Worm (Caenorhabditis elegans) whole organism, L4 larva: ENCODE data around the gene ZC266.1.

Source experiments
- D1046.2 ChIP-seq: fragments of 200-800 bp; sonication (Bioruptor generic); IDR thresholded peaks from 2 replicates; pipeline ENCODE4 v1.3.6; 2022; ENCODE audit warnings: missing genetic modification characterization, missing compliant biosample characterization
- F26F4.8 ChIP-seq: fragments of 200-800 bp; sonication (Bioruptor generic); conservative IDR thresholded peaks from 2 replicates; pipeline ENCODE4 v1.3.6; 2022; ENCODE audit warnings: missing genetic modification characterization, missing compliant biosample characterization
- F44E2.7 ChIP-seq: fragments of 200-800 bp; sonication (Bioruptor generic); IDR thresholded peaks from 2 replicates; pipeline ENCODE4 v2.1.2; 2022; ENCODE audit warnings: missing genetic modification characterization, missing compliant biosample characterization
- R02D3.7 ChIP-seq: fragments of 150-350 bp; sonication (generic microtip); optimal IDR thresholded peaks from 3 replicates; lab custom pipeline; 2014; ENCODE audit warnings: missing biosample characterization, missing genetic modification characterization
- Y5F2A.4 ChIP-seq: fragments of 200-800 bp; sonication (Bioruptor generic); optimal IDR thresholded peaks from 2 replicates; lab custom pipeline; 2018; ENCODE audit warnings: mild to moderate bottlenecking, missing genetic modification characterization, missing compliant biosample characterization
- aha-1 ChIP-seq: fragments of 150-350 bp; peaks from one replicate; lab custom pipeline; 2014; ENCODE audit warnings: missing biosample characterization, missing genetic modification characterization
- aly-2 ChIP-seq: sonication (generic microtip); optimal IDR thresholded peaks from 2 replicates; lab custom pipeline; 2018; ENCODE audit warnings: missing biosample characterization, missing genetic modification characterization
- attf-4 ChIP-seq: sonication (generic microtip); optimal IDR thresholded peaks from 3 replicates; lab custom pipeline; 2017; ENCODE audit warnings: missing biosample characterization, missing genetic modification characterization
- ceh-20 ChIP-seq: fragments of 200-800 bp; sonication (Bioruptor generic); IDR thresholded peaks from 2 replicates; pipeline ENCODE4 v1.3.6; 2022; ENCODE audit warnings: missing genetic modification reagents, missing genetic modification characterization, missing compliant biosample characterization
- ceh-28 ChIP-seq: fragments of 150-350 bp; optimal IDR thresholded peaks from 2 replicates; lab custom pipeline; 2014; ENCODE audit warnings: missing biosample characterization, missing genetic modification reagents, missing genetic modification characterization
- ceh-32 ChIP-seq: sonication (generic microtip); optimal IDR thresholded peaks from 2 replicates; lab custom pipeline; 2016; ENCODE audit warnings: mild to moderate bottlenecking, missing genetic modification characterization, missing compliant biosample characterization; ENCODE audit not compliant: poor library complexity
- ceh-44 ChIP-seq: fragments of 200-800 bp; sonication (Bioruptor generic); IDR thresholded peaks from 2 replicates; pipeline ENCODE4 v1.3.6; 2022; ENCODE audit warnings: missing genetic modification reagents, missing genetic modification characterization, missing compliant biosample characterization
- daf-12 ChIP-seq: fragments of 150-350 bp; optimal IDR thresholded peaks from 2 replicates; lab custom pipeline; 2014; ENCODE audit warnings: missing biosample characterization, missing genetic modification reagents, missing genetic modification characterization
- daf-16 ChIP-seq, 3 experiments: sonication (generic microtip); optimal IDR thresholded peaks; 2 replicates each; lab custom pipeline; 2016 to 2017; ENCODE audit warnings: missing genetic modification characterization in 3 of 3, missing genetic modification reagents in 3 of 3, mild to moderate bottlenecking in 2 of 3, missing compliant biosample characterization in 2 of 3, missing biosample characterization in 1 of 3, moderate library complexity in 1 of 3
- dmd-6 ChIP-seq: fragments of 200-800 bp; sonication (Bioruptor generic); IDR thresholded peaks from 2 replicates; pipeline ENCODE4 v1.3.6; 2022; ENCODE audit warnings: missing genetic modification reagents, missing genetic modification characterization, missing compliant biosample characterization
- dve-1 ChIP-seq: sonication (generic microtip); optimal IDR thresholded peaks from 2 replicates; lab custom pipeline; 2017; ENCODE audit warnings: antibody characterized with exemption, mild to moderate bottlenecking, missing genetic modification characterization, missing compliant biosample characterization; ENCODE audit not compliant: insufficient read depth
- fos-1 ChIP-seq: fragments of 150-350 bp; optimal IDR thresholded peaks from 2 replicates; lab custom pipeline; 2014; ENCODE audit warnings: missing biosample characterization, missing genetic modification characterization
- hlh-11 ChIP-seq: fragments of 200-800 bp; sonication (Bioruptor generic); optimal IDR thresholded peaks from 2 replicates; lab custom pipeline; 2018; ENCODE audit warnings: mild to moderate bottlenecking, missing genetic modification characterization, missing compliant biosample characterization
- hlh-30 ChIP-seq: sonication (generic microtip); optimal IDR thresholded peaks from 2 replicates; lab custom pipeline; 2017; ENCODE audit warnings: antibody characterized with exemption, mild to moderate bottlenecking, missing genetic modification characterization, missing compliant biosample characterization; ENCODE audit not compliant: insufficient read depth
- hmg-1.1 ChIP-seq: fragments of 200-800 bp; sonication (Bioruptor generic); IDR thresholded peaks from 2 replicates; pipeline ENCODE4 v1.3.6; 2022; ENCODE audit warnings: missing genetic modification reagents, missing genetic modification characterization, missing compliant biosample characterization
- jun-1 ChIP-seq: fragments of 150-350 bp; optimal IDR thresholded peaks from 2 replicates; lab custom pipeline; 2014; ENCODE audit warnings: missing biosample characterization, missing genetic modification reagents, missing genetic modification characterization
- lim-7 ChIP-seq: fragments of 200-800 bp; sonication (Bioruptor generic); IDR thresholded peaks from 2 replicates; pipeline ENCODE4 v1.3.6; 2022; ENCODE audit warnings: missing genetic modification characterization, missing compliant biosample characterization
- lin-15B ChIP-seq: fragments of 150-350 bp; sonication (generic microtip); optimal IDR thresholded peaks from 3 replicates; lab custom pipeline; 2014; ENCODE audit warnings: missing biosample characterization, missing genetic modification characterization
- lsy-2 ChIP-seq, 2 experiments: fragments of 150-350 bp in 1 of 2; sonication (generic microtip) in 1 of 2; optimal IDR thresholded peaks; 2 replicates each; lab custom pipeline; 2014 to 2017; ENCODE audit warnings: missing biosample characterization in 2 of 2, missing genetic modification characterization in 2 of 2
- madf-5 ChIP-seq, 2 experiments: fragments of 200-800 bp; sonication (Bioruptor generic); IDR thresholded peaks; 2 replicates each; pipeline ENCODE4 v1.3.6; 2022; ENCODE audit warnings: missing compliant biosample characterization in 2 of 2, missing genetic modification characterization in 2 of 2
- mdt-29 ChIP-seq: fragments of 200-800 bp; sonication (Bioruptor generic); IDR thresholded peaks from 2 replicates; pipeline ENCODE4 v1.3.6; 2022; ENCODE audit warnings: missing genetic modification reagents, missing genetic modification characterization, missing compliant biosample characterization
- mxl-2 ChIP-seq: fragments of 200-800 bp; sonication (Bioruptor generic); conservative IDR thresholded peaks from 2 replicates; pipeline ENCODE4 v1.3.6; 2022; ENCODE audit warnings: missing genetic modification reagents, missing genetic modification characterization, missing compliant biosample characterization
- mxl-3 ChIP-seq: fragments of 200-800 bp; sonication (Bioruptor generic); optimal IDR thresholded peaks from 2 replicates; lab custom pipeline; 2018; ENCODE audit warnings: mild to moderate bottlenecking, missing genetic modification characterization, missing compliant biosample characterization
- nhr-11 ChIP-seq: fragments of 150-350 bp; optimal IDR thresholded peaks from 2 replicates; lab custom pipeline; 2014; ENCODE audit warnings: missing biosample characterization, missing genetic modification characterization
- nhr-111 ChIP-seq: fragments of 200-800 bp; sonication (Bioruptor generic); optimal IDR thresholded peaks from 2 replicates; lab custom pipeline; 2018; ENCODE audit warnings: mild to moderate bottlenecking, missing genetic modification characterization, missing compliant biosample characterization
- nhr-237 ChIP-seq: sonication (generic microtip); optimal IDR thresholded peaks from 2 replicates; lab custom pipeline; 2017; ENCODE audit warnings: missing biosample characterization, missing genetic modification characterization
- nhr-25 ChIP-seq: sonication (generic microtip); optimal IDR thresholded peaks from 2 replicates; lab custom pipeline; 2017; ENCODE audit warnings: missing genetic modification characterization, mild to moderate bottlenecking, missing compliant biosample characterization, antibody characterized with exemption, moderate library complexity, borderline replicate concordance; ENCODE audit not compliant: insufficient read depth
- nhr-28 ChIP-seq: fragments of 150-350 bp; optimal IDR thresholded peaks from 2 replicates; lab custom pipeline; 2014; ENCODE audit warnings: missing biosample characterization, missing genetic modification characterization
- nhr-48 ChIP-seq: sonication (generic microtip); optimal IDR thresholded peaks from 2 replicates; lab custom pipeline; 2016; ENCODE audit warnings: mild to moderate bottlenecking, missing genetic modification characterization, missing compliant biosample characterization
- nhr-6 ChIP-seq: fragments of 150-350 bp; optimal IDR thresholded peaks from 2 replicates; lab custom pipeline; 2014; ENCODE audit warnings: missing biosample characterization, missing genetic modification characterization
- nhr-77 ChIP-seq: fragments of 150-350 bp; optimal IDR thresholded peaks from 2 replicates; lab custom pipeline; 2014; ENCODE audit warnings: missing biosample characterization, missing genetic modification characterization
- php-3 ChIP-seq: fragments of 200-800 bp; sonication (Bioruptor generic); IDR thresholded peaks from 2 replicates; pipeline ENCODE4 v1.3.6; 2022; ENCODE audit warnings: missing genetic modification reagents, missing genetic modification characterization, missing compliant biosample characterization
- pqm-1 ChIP-seq: sonication (generic microtip); optimal IDR thresholded peaks from 2 replicates; lab custom pipeline; 2017; ENCODE audit warnings: missing biosample characterization, missing genetic modification characterization
- rbr-2 ChIP-seq: sonication (generic microtip); optimal IDR thresholded peaks from 2 replicates; lab custom pipeline; 2016; ENCODE audit warnings: missing genotype, missing genetic modification characterization, missing compliant biosample characterization
- saeg-2 ChIP-seq: fragments of 200-800 bp; sonication (Bioruptor generic); IDR thresholded peaks from 2 replicates; pipeline ENCODE4 v1.3.6; 2022; ENCODE audit warnings: missing genetic modification reagents, missing genetic modification characterization, missing compliant biosample characterization
- set-16 ChIP-seq: fragments of 200-800 bp; sonication (Bioruptor generic); IDR thresholded peaks from 2 replicates; pipeline ENCODE4 v1.3.6; 2022; ENCODE audit warnings: missing genetic modification reagents, missing genetic modification characterization, missing compliant biosample characterization
- skn-1 ChIP-seq: fragments of 150-350 bp; optimal IDR thresholded peaks from 2 replicates; lab custom pipeline; 2014; ENCODE audit warnings: missing biosample characterization, missing genetic modification characterization
- unc-62 ChIP-seq, 3 experiments: fragments of 150-350 bp in 1 of 3; sonication (generic microtip); optimal IDR thresholded peaks in 2 of 3; peaks in 1 of 3; 1 replicate in 1 of 3; 2 replicates in 2 of 3; lab custom pipeline; 2014 to 2017; ENCODE audit warnings: missing biosample characterization in 3 of 3, missing genetic modification characterization in 3 of 3, missing genetic modification reagents in 3 of 3, missing genotype in 1 of 3
- zag-1 ChIP-seq: fragments of 150-350 bp; optimal IDR thresholded peaks from 2 replicates; lab custom pipeline; 2014; ENCODE audit warnings: missing biosample characterization, missing genetic modification characterization
- zfp-3 ChIP-seq: fragments of 200-800 bp; sonication (Bioruptor generic); conservative IDR thresholded peaks from 2 replicates; pipeline ENCODE4 v1.3.6; 2022; ENCODE audit warnings: missing genetic modification reagents, missing genetic modification characterization, missing compliant biosample characterization
- zip-2 ChIP-seq: fragments of 150-350 bp; optimal IDR thresholded peaks from 2 replicates; lab custom pipeline; 2014; ENCODE audit warnings: missing biosample characterization, missing genetic modification characterization

Gene ZC266.1

DNA sequence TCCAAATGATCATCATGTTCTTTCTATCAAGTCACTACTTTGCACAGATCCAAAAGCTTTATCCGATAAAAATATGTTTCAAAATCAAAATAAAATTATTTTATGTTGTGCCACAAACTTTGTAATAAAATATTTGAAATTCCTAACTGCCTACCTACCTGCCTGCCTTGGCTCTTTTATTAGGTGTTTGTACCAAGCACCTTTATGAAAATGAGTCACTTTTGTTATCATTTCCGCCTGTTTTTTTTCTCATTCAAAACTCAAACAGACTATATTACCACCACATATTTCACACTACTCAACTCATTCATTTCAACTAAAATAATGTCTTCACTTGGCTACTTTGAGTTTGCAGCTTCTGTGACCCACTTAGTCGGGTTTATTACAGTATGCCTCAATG is 24.4 kb upstream of the ZC266.1 start, which contains the start of gene F39G3.4:
Gene F39G3.4 (plus strand): TSS at position 301 of the 400 bp plus-strand sequence.
- no peak for TF ChIP-seq set-16 (GFP tag; lab: Robert Waterston, UW)
- TF ChIP-seq R02D3.7 (tag; lab: Kevin White, UChicago): no peak
- TF ChIP-seq D1046.2 (GFP tag; lab: Robert Waterston, UW): no peak
- peak; percentile 30 for TF ChIP-seq aha-1 (tag; lab: Kevin White, UChicago)
- no peak for TF ChIP-seq lim-7 (GFP tag; lab: Robert Waterston, UW)
- TF ChIP-seq rbr-2 (tag; lab: Kevin White, UChicago): no peak
- TF ChIP-seq nhr-48 (tag; lab: Kevin White, UChicago): no peak

- TF ChIP-seq hmg-1.1 (GFP tag; lab: Robert Waterston, UW): no peak
- no peak for TF ChIP-seq attf-4 (tag; lab: Kevin White, UChicago)
- TF ChIP-seq, all 104 proteins: peak for 0
These were observed 22.2 kb upstream of the ZC266.1 start, which contains the start of gene F39G3.5 for ce11 chrV:4722314-4722713. F39G3.5 (plus strand) TSS chrV:4722614.

- TF ChIP-seq pqm-1 (tag; lab: Kevin White, UChicago) (peak; percentile 97), zag-1 (tag; lab: Kevin White, UChicago) (no peak), ceh-44 (GFP tag; lab: Robert Waterston, UW) (no peak), ceh-28 (tag; lab: Kevin White, UChicago) (no peak), jun-1 (tag; lab: Kevin White, UChicago) (no peak), hlh-11 (tag; lab: Kevin White, UChicago) (peak; percentile 50), F44E2.7 (no peak), nhr-111 (GFP tag; lab: Kevin White, UChicago) (no peak), lin-15B (tag; lab: Kevin White, UChicago) (no peak), fos-1 (tag; lab: Kevin White, UChicago) (no peak), madf-5 (GFP tag; IDR thresholded peaks at IDR 0.05; lab: Robert Waterston, UW) (no peak), nhr-28 (tag; lab: Kevin White, UChicago) (peak; percentile 88), zfp-3 (GFP tag; lab: Robert Waterston, UW) (no peak), daf-12 (tag; lab: Kevin White, UChicago) (no peak), F26F4.8 (no peak), nhr-237 (tag; lab: Kevin White, UChicago) (no peak), zip-2 (tag; lab: Kevin White, UChicago) (no peak), mxl-3 (GFP tag; lab: Kevin White, UChicago) (no peak), D1046.2 (GFP tag; lab: Robert Waterston, UW) (no peak), skn-1 (tag; lab: Kevin White, UChicago) (no peak), hlh-30 (no peak), php-3 (no peak), dmd-6 (GFP tag; lab: Robert Waterston, UW) (peak; percentile 47), mdt-29 (GFP tag; lab: Robert Waterston, UW) (no peak), saeg-2 (no peak), aly-2 (tag; lab: Kevin White, UChicago) (no peak), daf-16 (GFP tag; optimal IDR thresholded peaks at IDR 0.05; lab: Kevin White, UChicago) (no peak), daf-16 (tag; optimal IDR thresholded peaks at IDR 0.05; lab: Kevin White, UChicago) (peak; percentile 79), mxl-2 (GFP tag; lab: Robert Waterston, UW) (no peak), lsy-2 (tag; optimal IDR thresholded peaks at IDR 0.05; lab: Kevin White, UChicago) (no peak), unc-62 (GFP tag; optimal IDR thresholded peaks at IDR 0.05 in 1 of 2; lab: Kevin White, UChicago) (peak in 1 of 2 experiments; percentile 97), unc-62 (tag; optimal IDR thresholded peaks at IDR 0.05; lab: Kevin White, UChicago) (no peak), nhr-11 (no peak), dve-1 (peak; percentile 21), ceh-32 (tag; lab: Kevin White, UChicago) (no peak), nhr-6 (tag; lab: Kevin White, UChicago) (peak; percentile 2), nhr-77 (tag; lab: Kevin White, UChicago) (no peak), Y5F2A.4 (GFP tag; lab: Kevin White, UChicago) (no peak), ceh-20 (no peak), nhr-25 (tag; lab: Kevin White, UChicago) (no peak), nhr-48 (tag; lab: Kevin White, UChicago) (no peak)
These were observed 20.9 kb upstream of the ZC266.1 start for ce11 chrV:4720884-4721464.
